Worm (Caenorhabditis elegans): ENCODE results near the gene W03F9.11.

DNA sequence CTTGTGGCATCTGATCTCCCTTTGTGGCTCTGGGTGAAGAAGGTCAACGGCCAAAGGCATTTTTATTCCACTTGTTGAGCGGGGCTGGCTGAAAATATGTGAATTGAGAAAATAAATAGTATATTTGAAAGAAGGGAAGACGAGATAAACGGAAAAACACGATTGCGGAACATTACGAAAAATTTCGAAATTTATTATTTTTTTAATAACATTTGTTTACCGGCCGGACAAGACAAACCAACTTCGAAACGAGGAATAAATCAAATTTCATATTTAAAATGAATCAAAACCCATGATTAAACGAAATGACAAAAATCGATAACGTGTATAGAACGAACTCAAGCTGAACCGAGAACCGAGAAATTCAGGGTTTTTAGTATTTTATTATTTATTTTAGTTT, 37.2 kb downstream of the W03F9.11 start, which contains the start of gene rps-27:
- TF ChIP-seq aly-2 (tag; optimal IDR thresholded peaks at IDR 0.05) (no peak), nhr-77 (tag; optimal IDR thresholded peaks at IDR 0.05) (no peak), hlh-30 (tag; optimal IDR thresholded peaks at IDR 0.05; ENCODE audit: insufficient read depth) (no peak)
